Fruit fly (Drosophila melanogaster): Measurements from ENCODE around the gene LIMK1.

dm6 chrX:12540770-12541169, 51.2 kb downstream of the LIMK1 start:
- no peak for TF ChIP-seq CG8478 (optimal IDR thresholded peaks at IDR 0.05)
- peak; percentile 78 to 85 for TF ChIP-seq CTCF (optimal IDR thresholded peaks at IDR 0.05)
